Fruit fly (Drosophila melanogaster): Measurements from ENCODE around the gene CG45081.

CG45081 gene

DNA sequence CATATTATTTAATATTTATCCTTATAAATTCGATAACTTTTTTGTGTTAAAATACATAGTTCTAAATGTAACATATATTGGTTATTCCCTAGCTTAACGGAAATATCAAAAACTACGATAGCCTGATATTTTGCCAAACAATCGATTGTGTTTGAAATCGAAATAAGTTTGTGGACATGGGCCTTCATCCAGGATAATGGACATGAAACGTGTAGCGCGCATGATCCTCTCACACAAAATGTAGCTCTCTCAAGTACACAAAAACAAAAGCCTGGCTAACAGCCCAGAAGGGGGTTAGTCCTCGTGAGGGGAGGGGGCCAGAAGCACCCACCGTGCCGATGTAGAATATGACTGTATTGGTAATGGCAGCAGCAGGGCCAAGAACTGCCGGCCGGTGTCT lies 28.1 kb upstream of the CG45081 start:
- TF ChIP-seq spab (GFP tag; optimal IDR thresholded peaks at IDR 0.05) (no peak), svp (GFP tag) (no peak), Hr4 (GFP tag; optimal IDR thresholded peaks at IDR 0.05) (no peak), CG6854 (GFP tag; optimal IDR thresholded peaks at IDR 0.05) (no peak), Hr38 (GFP tag; optimal IDR thresholded peaks at IDR 0.05) (no peak), Sox15 (GFP tag; optimal IDR thresholded peaks at IDR 0.05) (no peak), CG11762 (GFP tag; optimal IDR thresholded peaks at IDR 0.05; ENCODE audit: insufficient read depth) (no peak), CG8119 (GFP tag; IDR thresholded peaks at IDR 0.05) (no peak), eg (GFP tag; IDR thresholded peaks at IDR 0.05) (no peak), pdm3 (GFP tag; optimal IDR thresholded peaks at IDR 0.05) (no peak), CG7368 (GFP tag; optimal IDR thresholded peaks at IDR 0.05) (no peak), CG10669 (GFP tag; optimal IDR thresholded peaks at IDR 0.05) (no peak), CG9139 (GFP tag; optimal IDR thresholded peaks at IDR 0.05) (no peak), acj6 (GFP tag; optimal IDR thresholded peaks at IDR 0.05) (no peak), CG6163 (GFP tag; IDR thresholded peaks at IDR 0.05) (no peak), CG3032 (tag; optimal IDR thresholded peaks at IDR 0.05) (no peak), Lpt (GFP tag; optimal IDR thresholded peaks at IDR 0.05) (no peak), CG4318 (GFP tag; optimal IDR thresholded peaks at IDR 0.05) (no peak), salr (GFP tag; optimal IDR thresholded peaks at IDR 0.05) (no peak), CG6792 (GFP tag; optimal IDR thresholded peaks at IDR 0.05) (no peak)

DNA sequence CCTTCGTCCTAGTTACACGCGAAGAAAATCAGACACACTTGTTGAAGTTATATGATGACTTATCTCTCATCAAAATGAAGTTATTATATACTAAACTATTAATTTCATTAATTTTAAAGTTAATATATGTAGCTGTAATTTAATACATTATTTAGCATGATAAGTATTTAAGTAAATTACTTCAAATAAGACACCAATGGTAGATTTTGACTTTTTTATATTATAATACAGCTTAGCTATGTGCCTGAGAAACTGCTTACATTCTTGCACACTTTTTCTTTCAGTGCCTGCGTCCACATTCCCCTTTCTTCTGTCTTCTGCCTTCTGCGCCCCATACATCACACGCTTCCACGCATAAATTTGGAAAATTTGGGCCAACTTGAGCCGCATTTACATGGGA lies 14.2 kb upstream of the CG45081 start:
- TF ChIP-seq CG4318 (GFP tag; optimal IDR thresholded peaks at IDR 0.05) (no peak), CG1621 (tag; optimal IDR thresholded peaks at IDR 0.05) (no peak), spab (GFP tag; optimal IDR thresholded peaks at IDR 0.05) (no peak), dsx (GFP tag; optimal IDR thresholded peaks at IDR 0.05; ENCODE audit: poor library complexity, severe bottlenecking) (no peak), Sox14 (GFP tag; optimal IDR thresholded peaks at IDR 0.05) (no peak), Gug (GFP tag; IDR thresholded peaks at IDR 0.05) (no peak), vri (GFP tag; optimal IDR thresholded peaks at IDR 0.05) (no peak), CG34406 (GFP tag; optimal IDR thresholded peaks at IDR 0.05) (no peak), Sox15 (GFP tag; optimal IDR thresholded peaks at IDR 0.05) (no peak), Hr4 (GFP tag; optimal IDR thresholded peaks at IDR 0.05) (no peak)

DNA sequence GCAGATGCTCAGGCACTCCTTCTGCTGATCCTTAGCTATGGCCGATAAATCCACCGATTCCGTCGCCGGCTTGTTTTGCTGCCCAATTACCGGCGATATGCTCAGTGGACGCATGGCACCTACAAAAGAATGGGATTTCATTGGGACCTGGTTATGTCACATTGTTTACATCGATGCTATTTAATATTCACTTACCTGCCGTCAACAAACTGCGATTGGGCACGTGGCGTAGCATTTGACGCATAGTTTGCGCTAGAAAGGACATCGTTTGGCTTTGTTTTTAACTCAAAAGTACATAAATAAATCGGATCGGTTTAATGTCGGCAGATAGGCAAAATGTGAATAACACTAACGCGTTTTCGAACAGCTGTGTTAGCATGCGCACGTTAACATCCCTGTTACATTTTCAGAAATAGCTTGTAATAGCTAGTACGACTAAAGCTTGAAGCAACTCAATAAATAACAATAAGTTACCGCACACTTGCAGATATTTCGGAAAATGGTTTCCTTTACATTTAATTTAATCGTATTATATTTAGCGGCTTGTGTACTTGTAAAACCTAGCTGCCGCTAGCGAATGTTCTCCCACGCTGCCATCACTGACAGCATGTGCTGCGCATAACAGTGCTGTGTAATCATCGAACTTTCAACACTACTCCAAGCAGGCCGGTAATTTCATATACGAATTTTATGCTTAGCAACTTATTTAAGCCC lies 11.0 kb upstream of the CG45081 start, which contains the start of the genes mRpL21 and rept:
Gene mRpL21 (minus strand): TSS at position 347 of the 714 bp plus-strand sequence.
Gene rept (plus strand): TSS at position 626 of the 714 bp plus-strand sequence.
- TF ChIP-seq Eip75B (GFP tag; optimal IDR thresholded peaks at IDR 0.05) = peak; percentile 50
- peak; percentile 41 for TF ChIP-seq Ets96B (tag; optimal IDR thresholded peaks at IDR 0.05)
- TF ChIP-seq CG6163 (GFP tag; IDR thresholded peaks at IDR 0.05) = no peak; the same call in 2 of the 3 replicates
- TF ChIP-seq CG7368 (GFP tag; optimal IDR thresholded peaks at IDR 0.05) = no peak
- peak; percentile 28 for TF ChIP-seq Ets21C (GFP tag; optimal IDR thresholded peaks at IDR 0.05)
- no peak for TF ChIP-seq Hr4 (GFP tag; optimal IDR thresholded peaks at IDR 0.05)
- TF ChIP-seq acj6 (GFP tag; optimal IDR thresholded peaks at IDR 0.05) = peak; percentile 47
- TF ChIP-seq Hr39 (GFP tag; optimal IDR thresholded peaks at IDR 0.05) = peak; percentile 57
- TF ChIP-seq lz (GFP tag; optimal IDR thresholded peaks at IDR 0.05) = peak; percentile 61
- TF ChIP-seq fd59A (GFP tag; optimal IDR thresholded peaks at IDR 0.05) = peak; percentile 17
- peak; percentile 46 for TF ChIP-seq CG34406 (GFP tag; optimal IDR thresholded peaks at IDR 0.05)
- no peak for TF ChIP-seq CG9139 (GFP tag; optimal IDR thresholded peaks at IDR 0.05)
- peak; percentile 57 for TF ChIP-seq CG31627 (GFP tag; optimal IDR thresholded peaks at IDR 0.05)
- peak; percentile 71 for TF ChIP-seq topi (GFP tag; optimal IDR thresholded peaks at IDR 0.05)
- TF ChIP-seq cyc (GFP tag; optimal IDR thresholded peaks at IDR 0.05) = peak; percentile 67
- peak; percentile 36 for TF ChIP-seq CG10669 (GFP tag; optimal IDR thresholded peaks at IDR 0.05)
- TF ChIP-seq Sox14 (GFP tag; optimal IDR thresholded peaks at IDR 0.05) = peak; percentile 37
- peak; percentile 78 for TF ChIP-seq esn (GFP tag; optimal IDR thresholded peaks at IDR 0.05)
- TF ChIP-seq CG16779 (tag; optimal IDR thresholded peaks at IDR 0.05) = no peak
- peak; percentile 62 for TF ChIP-seq achi (GFP tag; optimal IDR thresholded peaks at IDR 0.05)
- TF ChIP-seq dac (GFP tag; optimal IDR thresholded peaks at IDR 0.05) = peak; percentile 19
- peak; percentile 79 for TF ChIP-seq vri (GFP tag; optimal IDR thresholded peaks at IDR 0.05)
- TF ChIP-seq fkh (GFP tag; optimal IDR thresholded peaks at IDR 0.05) = peak; percentile 49
- peak; percentile 9 for TF ChIP-seq net (GFP tag; optimal IDR thresholded peaks at IDR 0.05)
- TF ChIP-seq eg (GFP tag; IDR thresholded peaks at IDR 0.05) = no peak; the same call in 2 of the 3 replicates
- TF ChIP-seq CG15336 (GFP tag; IDR thresholded peaks at IDR 0.05) = peak; percentile 32; the same call in 1 of the 2 replicates
- TF ChIP-seq Hr38 (GFP tag; optimal IDR thresholded peaks at IDR 0.05) = no peak
- TF ChIP-seq Blimp-1 (GFP tag; optimal IDR thresholded peaks at IDR 0.05) = peak; percentile 15
- TF ChIP-seq OdsH (GFP tag; optimal IDR thresholded peaks at IDR 0.05) = peak; percentile 57
- peak; percentile 67 for TF ChIP-seq Met (GFP tag; optimal IDR thresholded peaks at IDR 0.05)
- TF ChIP-seq CG3919 (GFP tag; optimal IDR thresholded peaks at IDR 0.05) = peak; percentile 71

Data from whole organism, prepupa.